Worm (Caenorhabditis elegans): Measurements from ENCODE around the gene K08D8.3.

K08D8.3 gene

ce11 chrIV:12906529-12906928 is at the start of gene K08D8.3:
Gene K08D8.3, minus strand, starts transcription at chrIV:12906659.
- TF ChIP-seq ceh-18 (tag; optimal IDR thresholded peaks at IDR 0.05) (no peak), fkh-6 (tag; optimal IDR thresholded peaks at IDR 0.05) (no peak), hlh-6 (tag; optimal IDR thresholded peaks at IDR 0.05) (no peak), gmeb-2 (tag; optimal IDR thresholded peaks at IDR 0.05) (no peak), npax-4 (tag; optimal IDR thresholded peaks at IDR 0.05) (no peak), zip-5 (tag; optimal IDR thresholded peaks at IDR 0.05) (no peak), ceh-19 (GFP tag; optimal IDR thresholded peaks at IDR 0.05) (no peak), sox-2 (GFP tag; IDR thresholded peaks at IDR 0.05) (no peak), C08G9.2 (tag; optimal IDR thresholded peaks at IDR 0.05) (no peak), T23F11.4 (GFP tag; optimal IDR thresholded peaks at IDR 0.05) (no peak), hlh-8 (tag; optimal IDR thresholded peaks at IDR 0.05) (no peak), K09A11.1 (tag; optimal IDR thresholded peaks at IDR 0.05; ENCODE audit: insufficient read depth) (no peak), ceh-34 (tag; optimal IDR thresholded peaks at IDR 0.05) (no peak), pqm-1 (tag; optimal IDR thresholded peaks at IDR 0.05) (no peak), pha-4 (tag; optimal IDR thresholded peaks at IDR 0.05) (no peak)

ce11 chrIV:12948470-12948869 is 42.0 kb upstream of the K08D8.3 start, which contains the start of gene F55G11.10:
Gene F55G11.10, plus strand, starts transcription at chrIV:12948770.
- TF ChIP-seq mec-3 (tag; optimal IDR thresholded peaks at IDR 0.05; ENCODE audit: borderline replicate concordance): no peak
- no peak for TF ChIP-seq K02D7.2 (tag; optimal IDR thresholded peaks at IDR 0.05)
- TF ChIP-seq ceh-6 (GFP tag; optimal IDR thresholded peaks at IDR 0.05): no peak
- TF ChIP-seq lim-6 (tag; optimal IDR thresholded peaks at IDR 0.05): no peak
- no peak for TF ChIP-seq odd-2 (tag; optimal IDR thresholded peaks at IDR 0.05)
- TF ChIP-seq ceh-18 (tag; optimal IDR thresholded peaks at IDR 0.05): no peak
- TF ChIP-seq ama-1 (optimal IDR thresholded peaks at IDR 0.05): no peak
- no peak for TF ChIP-seq ttx-3 (tag; optimal IDR thresholded peaks at IDR 0.05)
- TF ChIP-seq pros-1 (tag; optimal IDR thresholded peaks at IDR 0.05): no peak
- no peak for TF ChIP-seq ceh-24 (tag; optimal IDR thresholded peaks at IDR 0.05)
- no peak for TF ChIP-seq ceh-45 (GFP tag; IDR thresholded peaks at IDR 0.05)
- TF ChIP-seq F13H6.1 (tag; optimal IDR thresholded peaks at IDR 0.05): no peak
- TF ChIP-seq ceh-14 (tag; optimal IDR thresholded peaks at IDR 0.05): no peak
- no peak for TF ChIP-seq K09A11.1 (tag; optimal IDR thresholded peaks at IDR 0.05; ENCODE audit: insufficient read depth)
- no peak for TF ChIP-seq nfya-1 (tag; optimal IDR thresholded peaks at IDR 0.05)
- no peak for TF ChIP-seq zip-5 (tag; optimal IDR thresholded peaks at IDR 0.05)
- no peak for TF ChIP-seq sdc-2 (tag; optimal IDR thresholded peaks at IDR 0.05)
- no peak for TF ChIP-seq dve-1 (tag; optimal IDR thresholded peaks at IDR 0.05)

DNA sequence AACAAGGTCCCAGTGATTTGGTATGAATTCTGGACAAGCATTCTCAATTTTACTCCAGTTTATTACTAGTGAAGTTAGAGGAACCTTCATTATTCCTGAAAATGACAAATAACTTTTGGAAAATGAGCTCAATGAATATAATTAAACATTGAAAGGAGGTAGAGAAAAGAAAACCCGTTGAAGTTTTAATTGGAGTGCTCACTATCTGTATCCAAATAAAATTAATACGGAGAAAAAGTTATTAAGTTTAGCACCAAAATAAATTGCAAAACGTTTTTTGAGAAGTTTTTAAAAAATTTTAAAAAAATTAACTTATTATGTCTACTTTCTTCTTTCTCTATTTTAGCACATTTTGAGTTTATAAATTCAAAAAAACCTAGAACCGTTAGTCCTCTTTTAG is 40.0 kb upstream of the K08D8.3 start, which contains the start of gene F55G11.1:
TSS of gene F55G11.1 (minus strand) at position 101 of the 400 bp plus-strand sequence.
- TF ChIP-seq hlh-30 (tag; optimal IDR thresholded peaks at IDR 0.05; ENCODE audit: insufficient read depth) (no peak), pha-2 (tag; optimal IDR thresholded peaks at IDR 0.05) (no peak)

- no peak for TF ChIP-seq npax-4 (tag; optimal IDR thresholded peaks at IDR 0.05)
- no peak for TF ChIP-seq fax-1 (tag; optimal IDR thresholded peaks at IDR 0.05)
- TF ChIP-seq ama-1 (optimal IDR thresholded peaks at IDR 0.05): no peak
- no peak for TF ChIP-seq ceh-24 (tag; optimal IDR thresholded peaks at IDR 0.05)
These were observed 36.2 kb upstream of the K08D8.3 start, which contains the start of gene dct-19 for ce11 chrIV:12942633-12943032. Gene dct-19, plus strand, starts transcription at chrIV:12942933.

ce11 chrIV:12941254-12941653 is 34.8 kb upstream of the K08D8.3 start, which contains the start of gene dod-24:
Gene dod-24, minus strand, starts transcription at chrIV:12941354.
- TF ChIP-seq unc-42 (tag; optimal IDR thresholded peaks at IDR 0.05): no peak

Data from whole organism, late embryonic.